Worm (Caenorhabditis elegans) whole organism, early embryonic: Measurements from ENCODE around the gene C25F9.4.

ENCODE experiments used
- B0310.2 ChIP-seq: sonication (generic microtip); optimal IDR thresholded peaks from 2 replicates; lab custom pipeline; 2016; ENCODE audit warnings: mild to moderate bottlenecking, missing genetic modification characterization, missing compliant biosample characterization
- aly-1 ChIP-seq: sonication (generic microtip); optimal IDR thresholded peaks from 2 replicates; lab custom pipeline; 2016; ENCODE audit warnings: missing genetic modification characterization, missing compliant biosample characterization
- ama-1 ChIP-seq: fragments of 150-350 bp; optimal IDR thresholded peaks from 2 replicates; lab custom pipeline; 2014
- ceh-13 ChIP-seq: fragments of 200-800 bp; sonication (Bioruptor generic); optimal IDR thresholded peaks from 2 replicates; lab custom pipeline; 2018; ENCODE audit warnings: mild to moderate bottlenecking, missing genetic modification characterization, missing compliant biosample characterization
- ceh-36 ChIP-seq: sonication (generic microtip); optimal IDR thresholded peaks from 2 replicates; lab custom pipeline; 2016; ENCODE audit warnings: missing genetic modification characterization, inconsistent platforms, missing compliant biosample characterization
- flt-1 ChIP-seq: fragments of 200-800 bp; sonication (Bioruptor generic); IDR thresholded peaks from 2 replicates; pipeline ENCODE4 v1.3.6; 2022; ENCODE audit warnings: missing genetic modification characterization, missing compliant biosample characterization
- hmg-4 ChIP-seq: fragments of 200-800 bp; sonication (Bioruptor generic); optimal IDR thresholded peaks from 2 replicates; lab custom pipeline; 2018; ENCODE audit warnings: mild to moderate bottlenecking, missing genetic modification characterization, missing compliant biosample characterization
- hnd-1 ChIP-seq: sonication (generic microtip); optimal IDR thresholded peaks from 2 replicates; lab custom pipeline; 2016; ENCODE audit warnings: missing genetic modification characterization, missing compliant biosample characterization
- scrt-1 ChIP-seq: fragments of 200-800 bp; sonication (Bioruptor generic); IDR thresholded peaks from 2 replicates; pipeline ENCODE4 v1.3.6; 2022; ENCODE audit warnings: missing genetic modification characterization, missing compliant biosample characterization
- sea-1 ChIP-seq: fragments of 200-800 bp; sonication (Bioruptor generic); conservative IDR thresholded peaks from 2 replicates; pipeline ENCODE4 v1.3.6; 2022; ENCODE audit warnings: missing genetic modification characterization, missing compliant biosample characterization
- tbx-37 ChIP-seq: fragments of 200-800 bp; sonication (Bioruptor generic); conservative IDR thresholded peaks from 2 replicates; pipeline ENCODE4 v1.3.6; 2022; ENCODE audit warnings: missing genetic modification reagents, missing genetic modification characterization, missing compliant biosample characterization
- tra-4 ChIP-seq: sonication (generic microtip); optimal IDR thresholded peaks from 2 replicates; lab custom pipeline; 2017; ENCODE audit warnings: missing genetic modification characterization, missing compliant biosample characterization

ce11 chrV:19402855-19403254 lies 13.5 kb downstream of the C25F9.4 start, which contains the start of gene C25F9.12:
- TF ChIP-seq sea-1 (GFP tag; lab: Robert Waterston, UW) (no peak), ama-1 (lab: Kevin White, UChicago) (no peak), aly-1 (tag; lab: Kevin White, UChicago) (no peak), scrt-1 (GFP tag; lab: Robert Waterston, UW) (no peak), ceh-36 (tag; lab: Kevin White, UChicago) (no peak), tra-4 (tag; lab: Kevin White, UChicago) (no peak), flt-1 (no peak), hnd-1 (tag; lab: Kevin White, UChicago) (no peak), tbx-37 (GFP tag; lab: Robert Waterston, UW) (no peak), ceh-13 (no peak), hmg-4 (no peak), B0310.2 (tag; lab: Kevin White, UChicago) (no peak)
